Fruit fly (Drosophila melanogaster) whole organism, embryonic: ENCODE measurements around the gene CG9150.

ENCODE experiments used
- ATbp ChIP-seq: fragments of 200-800 bp; sonication (Bioruptor generic); optimal IDR thresholded peaks from 2 replicates; lab custom pipeline; 2017; ENCODE audit warnings: missing biosample characterization, mild to moderate bottlenecking, missing genetic modification characterization, missing genetic modification reagents
- Antp ChIP-seq: fragments of 200-800 bp; sonication (Bioruptor generic); optimal IDR thresholded peaks from 3 replicates; lab custom pipeline; 2016; ENCODE audit warnings: missing biosample characterization, missing genetic modification characterization
- CG10147 ChIP-seq: fragments of 200-800 bp; sonication (Bioruptor generic); optimal IDR thresholded peaks from 2 replicates; lab custom pipeline; 2019; ENCODE audit warnings: missing biosample characterization, mild to moderate bottlenecking, missing genetic modification characterization, moderate library complexity
- CG1024 ChIP-seq: fragments of 200-800 bp; sonication (Bioruptor generic); IDR thresholded peaks from 2 replicates; pipeline ENCODE4 v1.3.6; 2022; ENCODE audit warnings: missing biosample characterization, missing genetic modification characterization
- CG10565 ChIP-seq: fragments of 200-800 bp; sonication (Bioruptor generic); optimal IDR thresholded peaks from 3 replicates; lab custom pipeline; 2016; ENCODE audit warnings: missing biosample characterization, mild to moderate bottlenecking, missing genetic modification characterization
- CG14667 ChIP-seq: fragments of 200-800 bp; sonication (Bioruptor generic); IDR thresholded peaks from 2 replicates; pipeline ENCODE4 v1.3.6; 2022; ENCODE audit warnings: missing biosample characterization, missing genetic modification characterization
- CG14860 ChIP-seq: fragments of 200-800 bp; sonication (Bioruptor generic); IDR thresholded peaks from 3 replicates; pipeline ENCODE4 v1.3.6; 2022; ENCODE audit warnings: missing biosample characterization, missing genetic modification characterization; ENCODE audit not compliant: partially characterized antibody
- CG18011 ChIP-seq: fragments of 200-800 bp; sonication (Bioruptor generic); optimal IDR thresholded peaks from 2 replicates; lab custom pipeline; 2017; ENCODE audit warnings: missing biosample characterization, missing genetic modification characterization, mild to moderate bottlenecking, moderate library complexity, missing genotype
- CG18262 ChIP-seq: fragments of 200-800 bp; optimal IDR thresholded peaks from 3 replicates; lab custom pipeline; 2019; ENCODE audit warnings: missing biosample characterization, mild to moderate bottlenecking, missing genetic modification characterization, moderate library complexity
- CG18476 ChIP-seq: fragments of 200-800 bp; sonication (Bioruptor generic); optimal IDR thresholded peaks from 2 replicates; lab custom pipeline; 2016; ENCODE audit warnings: missing biosample characterization, mild to moderate bottlenecking, missing genetic modification characterization
- CG2712 ChIP-seq: fragments of 200-800 bp; optimal IDR thresholded peaks from 3 replicates; lab custom pipeline; 2019; ENCODE audit warnings: missing biosample characterization, mild to moderate bottlenecking, missing genetic modification characterization, moderate library complexity
- CG30020 ChIP-seq: fragments of 200-800 bp; optimal IDR thresholded peaks from 2 replicates; lab custom pipeline; 2019; ENCODE audit warnings: missing biosample characterization, mild to moderate bottlenecking, missing genetic modification characterization, moderate library complexity
- CG3281 ChIP-seq: fragments of 200-800 bp; sonication (Bioruptor generic); optimal IDR thresholded peaks from 3 replicates; lab custom pipeline; 2017; ENCODE audit warnings: missing biosample characterization, mild to moderate bottlenecking, missing genetic modification characterization
- CG3995 ChIP-seq: fragments of 200-800 bp; sonication (Bioruptor generic); optimal IDR thresholded peaks from 3 replicates; lab custom pipeline; 2016; ENCODE audit warnings: missing biosample characterization, missing genetic modification characterization
- CG4707 ChIP-seq: fragments of 200-800 bp; sonication (Bioruptor generic); optimal IDR thresholded peaks from 2 replicates; lab custom pipeline; 2018; ENCODE audit warnings: missing biosample characterization, mild to moderate bottlenecking, missing genetic modification characterization, moderate library complexity
- CG4820 ChIP-seq: fragments of 200-800 bp; sonication (Bioruptor generic); optimal IDR thresholded peaks from 3 replicates; lab custom pipeline; 2016; ENCODE audit warnings: missing biosample characterization, missing genetic modification characterization
- CG6854 ChIP-seq: fragments of 200-800 bp; sonication (Bioruptor generic); optimal IDR thresholded peaks from 3 replicates; lab custom pipeline; 2017; ENCODE audit warnings: missing biosample characterization, mild to moderate bottlenecking, missing genetic modification characterization
- CG7556 ChIP-seq: fragments of 200-800 bp; sonication (Bioruptor generic); optimal IDR thresholded peaks from 2 replicates; lab custom pipeline; 2017; ENCODE audit warnings: missing biosample characterization, mild to moderate bottlenecking, missing genetic modification characterization
- CG8089 ChIP-seq: fragments of 200-800 bp; sonication (Bioruptor generic); optimal IDR thresholded peaks from 3 replicates; lab custom pipeline; 2016; ENCODE audit warnings: missing biosample characterization, missing genetic modification characterization
- Camta ChIP-seq: fragments of 200-800 bp; sonication (Bioruptor generic); optimal IDR thresholded peaks from 2 replicates; lab custom pipeline; 2016; ENCODE audit warnings: missing biosample characterization, missing genetic modification characterization
- D19A ChIP-seq: fragments of 200-800 bp; optimal IDR thresholded peaks from 3 replicates; lab custom pipeline; 2019; ENCODE audit warnings: missing biosample characterization, mild to moderate bottlenecking, missing genetic modification characterization, moderate library complexity
- Fer1 ChIP-seq: fragments of 200-800 bp; sonication (Bioruptor generic); optimal IDR thresholded peaks from 2 replicates; lab custom pipeline; 2017; ENCODE audit warnings: missing biosample characterization, mild to moderate bottlenecking, missing genetic modification characterization
- Fer2 ChIP-seq: fragments of 200-800 bp; sonication (Bioruptor generic); optimal IDR thresholded peaks from 2 replicates; lab custom pipeline; 2018; ENCODE audit warnings: missing biosample characterization, mild to moderate bottlenecking, missing genetic modification characterization, moderate library complexity
- Fer3 ChIP-seq: fragments of 200-800 bp; sonication (Bioruptor generic); optimal IDR thresholded peaks from 2 replicates; lab custom pipeline; 2018; ENCODE audit warnings: missing biosample characterization, mild to moderate bottlenecking, missing genetic modification characterization, moderate library complexity
- H15 ChIP-seq: fragments of 200-800 bp; sonication (Bioruptor generic); IDR thresholded peaks from 3 replicates; pipeline ENCODE4 v1.3.6; 2022; ENCODE audit warnings: missing biosample characterization, missing genetic modification characterization
- Hmr ChIP-seq: fragments of 200-800 bp; sonication (Bioruptor generic); optimal IDR thresholded peaks from 3 replicates; lab custom pipeline; 2017; ENCODE audit warnings: mild to moderate bottlenecking, missing biosample characterization, missing genetic modification reagents, missing genetic modification characterization
- MTF-1 ChIP-seq: fragments of 200-800 bp; sonication (Bioruptor generic); optimal IDR thresholded peaks from 2 replicates; lab custom pipeline; 2018; ENCODE audit warnings: missing biosample characterization, mild to moderate bottlenecking, missing genetic modification characterization, borderline replicate concordance
- Neu2 ChIP-seq: fragments of 200-800 bp; sonication (Bioruptor generic); optimal IDR thresholded peaks from 3 replicates; lab custom pipeline; 2016; ENCODE audit warnings: missing biosample characterization, missing genetic modification characterization, borderline replicate concordance
- Opbp ChIP-seq: fragments of 200-800 bp; sonication (Bioruptor generic); IDR thresholded peaks from 3 replicates; pipeline ENCODE4 v1.3.6; 2022; ENCODE audit warnings: missing biosample characterization, missing genetic modification characterization; ENCODE audit not compliant: partially characterized antibody
- Rx ChIP-seq: fragments of 200-800 bp; sonication (Bioruptor generic); IDR thresholded peaks from 2 replicates; pipeline ENCODE4 v1.3.6; 2022; ENCODE audit warnings: missing biosample characterization, missing genetic modification characterization
- Sry-β ChIP-seq: fragments of 200-800 bp; sonication (Bioruptor generic); optimal IDR thresholded peaks from 2 replicates; lab custom pipeline; 2018; ENCODE audit warnings: missing biosample characterization, mild to moderate bottlenecking, missing genetic modification characterization, moderate library complexity
- bab2 ChIP-seq: fragments of 200-800 bp; sonication (Bioruptor generic); optimal IDR thresholded peaks from 2 replicates; lab custom pipeline; 2016; ENCODE audit warnings: missing biosample characterization, missing genetic modification characterization
- btn ChIP-seq: fragments of 200-800 bp; sonication (Bioruptor generic); optimal IDR thresholded peaks from 2 replicates; lab custom pipeline; 2016; ENCODE audit warnings: missing biosample characterization, missing genetic modification characterization
- cad ChIP-seq: fragments of >200 bp; optimal IDR thresholded peaks from 2 replicates; lab custom pipeline; 2017; ENCODE audit warnings: missing biosample characterization, missing genetic modification characterization
- dysf ChIP-seq: fragments of 200-800 bp; sonication (Bioruptor generic); IDR thresholded peaks from 3 replicates; pipeline ENCODE4 v1.3.6; 2022; ENCODE audit warnings: missing biosample characterization, missing genetic modification characterization
- fd3F ChIP-seq: fragments of 200-800 bp; sonication (Bioruptor generic); optimal IDR thresholded peaks from 2 replicates; lab custom pipeline; 2018; ENCODE audit warnings: missing biosample characterization, mild to moderate bottlenecking, missing genetic modification characterization, moderate library complexity
- grau ChIP-seq: fragments of 200-800 bp; optimal IDR thresholded peaks from 3 replicates; lab custom pipeline; 2019; ENCODE audit warnings: missing biosample characterization, mild to moderate bottlenecking, missing genetic modification characterization, moderate library complexity
- grn ChIP-seq: fragments of 200-800 bp; sonication (Bioruptor generic); optimal IDR thresholded peaks from 3 replicates; lab custom pipeline; 2017; ENCODE audit warnings: missing biosample characterization, missing genetic modification characterization
- inv ChIP-seq: fragments of 200-800 bp; sonication (Bioruptor generic); IDR thresholded peaks from 2 replicates; pipeline ENCODE4 v1.3.6; 2022; ENCODE audit warnings: missing biosample characterization, missing genetic modification characterization; ENCODE audit not compliant: partially characterized antibody
- klu ChIP-seq: fragments of 200-800 bp; sonication (Bioruptor generic); IDR thresholded peaks from 2 replicates; pipeline ENCODE4 v1.3.6; 2022; ENCODE audit warnings: missing biosample characterization, missing genetic modification characterization
- lov ChIP-seq, 2 experiments: fragments of 200-800 bp in 1 of 2; fragments of >200 bp in 1 of 2; sonication (Bioruptor generic) in 1 of 2; IDR thresholded peaks in 1 of 2; optimal IDR thresholded peaks in 1 of 2; 2 replicates in 1 of 2; 3 replicates in 1 of 2; pipeline versions ENCODE4 v1.3.6 to Lab custom; 2017 to 2022; ENCODE audit warnings: missing biosample characterization in 1 of 2, missing genetic modification characterization in 1 of 2
- mam ChIP-seq: fragments of 200-800 bp; sonication (Bioruptor generic); optimal IDR thresholded peaks from 3 replicates; lab custom pipeline; 2016; ENCODE audit warnings: missing biosample characterization, missing genetic modification characterization
- p53 ChIP-seq: fragments of 200-800 bp; sonication (Bioruptor generic); optimal IDR thresholded peaks from 2 replicates; lab custom pipeline; 2016; ENCODE audit warnings: missing biosample characterization, missing genetic modification characterization
- pb ChIP-seq: fragments of 200-800 bp; sonication (Bioruptor generic); optimal IDR thresholded peaks from 3 replicates; lab custom pipeline; 2016; ENCODE audit warnings: missing biosample characterization, missing genetic modification characterization
- pzg ChIP-seq: fragments of 200-800 bp; sonication (Bioruptor generic); optimal IDR thresholded peaks from 3 replicates; lab custom pipeline; 2018; ENCODE audit warnings: missing biosample characterization, mild to moderate bottlenecking, missing genetic modification characterization, moderate library complexity
- repo ChIP-seq: fragments of 200-800 bp; sonication (Bioruptor generic); optimal IDR thresholded peaks from 2 replicates; lab custom pipeline; 2016; ENCODE audit warnings: missing biosample characterization, missing genetic modification characterization
- salm ChIP-seq: fragments of 200-800 bp; sonication (Bioruptor generic); optimal IDR thresholded peaks from 2 replicates; lab custom pipeline; 2018; ENCODE audit warnings: missing biosample characterization, mild to moderate bottlenecking, missing genetic modification characterization
- trh ChIP-seq: fragments of 200-800 bp; sonication (Bioruptor generic); optimal IDR thresholded peaks from 2 replicates; lab custom pipeline; 2016; ENCODE audit warnings: missing biosample characterization, missing genetic modification characterization
- wdn ChIP-seq: fragments of 200-800 bp; sonication (Bioruptor generic); IDR thresholded peaks from 2 replicates; pipeline ENCODE4 v1.3.6; 2022; ENCODE audit warnings: missing biosample characterization, missing genetic modification characterization
- zf30C ChIP-seq: fragments of 200-800 bp; sonication (Bioruptor generic); optimal IDR thresholded peaks from 3 replicates; lab custom pipeline; 2018; ENCODE audit warnings: missing biosample characterization, mild to moderate bottlenecking, missing genetic modification characterization

The CG9150 gene

dm6 chr2L:6051212-6051621, 17.2 kb downstream of the CG9150 start (continued):
- peak; percentile 95 for TF ChIP-seq repo (GFP tag; lab: Kevin White, UChicago)
- TF ChIP-seq CG14667 = peak; percentile 35; the same call in 1 of the 2 replicates
- no peak for TF ChIP-seq grn (GFP tag; lab: Kevin White, UChicago)
- TF ChIP-seq CG1024 = peak; percentile 86
- peak; percentile 96 for TF ChIP-seq grau (tag; lab: Kevin White, UChicago)
- TF ChIP-seq salm (tag; lab: Kevin White, UChicago) = peak; percentile 94
- TF ChIP-seq CG8089 (GFP tag; lab: Kevin White, UChicago) = peak; percentile 85
- peak; percentile 60 for TF ChIP-seq Sry-β (GFP tag; lab: Kevin White, UChicago)
- peak; percentile 81 for TF ChIP-seq H15 (GFP tag; lab: Robert Waterston, UW)
- TF ChIP-seq Antp (GFP tag; lab: Kevin White, UChicago) = peak; percentile 89
- peak; percentile 95 for TF ChIP-seq D19A
- TF ChIP-seq Opbp = no peak
- no peak for TF ChIP-seq lov (optimal IDR thresholded peaks at IDR 0.05; lab: Kevin White, UChicago)
- peak; percentile 89 for TF ChIP-seq lov (GFP tag; IDR thresholded peaks at IDR 0.05; lab: Robert Waterston, UW)
- peak; percentile 91 for TF ChIP-seq MTF-1 (GFP tag; lab: Kevin White, UChicago)
- no peak for TF ChIP-seq CG14860 (GFP tag; lab: Robert Waterston, UW)
- peak; percentile 97 for TF ChIP-seq CG3281 (GFP tag; lab: Kevin White, UChicago)
- no peak for TF ChIP-seq inv (GFP tag; lab: Robert Waterston, UW)
- peak; percentile 97 for TF ChIP-seq dysf (GFP tag; lab: Robert Waterston, UW)
- peak; percentile 97 for TF ChIP-seq CG7556 (GFP tag; lab: Kevin White, UChicago)
- peak; percentile 57 for TF ChIP-seq trh (GFP tag; lab: Kevin White, UChicago)
- TF ChIP-seq Camta (GFP tag; lab: Kevin White, UChicago) = peak; percentile 95
- TF ChIP-seq CG4820 (GFP tag; lab: Kevin White, UChicago) = peak; percentile 100
- TF ChIP-seq cad (GFP tag; lab: Kevin White, UChicago) = no peak
- TF ChIP-seq CG10565 (GFP tag; lab: Kevin White, UChicago) = peak; percentile 80
- TF ChIP-seq Fer3 (tag; lab: Kevin White, UChicago) = peak; percentile 97
- TF ChIP-seq CG3995 (GFP tag; lab: Kevin White, UChicago) = peak; percentile 66
- TF ChIP-seq bab2 (GFP tag; lab: Kevin White, UChicago) = peak; percentile 94
- TF ChIP-seq CG2712 (tag; lab: Kevin White, UChicago) = peak; percentile 98
- peak; percentile 83 for TF ChIP-seq klu (GFP tag; lab: Robert Waterston, UW)
- peak; percentile 98 for TF ChIP-seq Hmr
- TF ChIP-seq btn (GFP tag; lab: Kevin White, UChicago) = peak; percentile 94
- TF ChIP-seq Rx (GFP tag; lab: Robert Waterston, UW) = peak; percentile 80
- peak; percentile 92 for TF ChIP-seq fd3F (GFP tag; lab: Kevin White, UChicago)
- peak; percentile 70 for TF ChIP-seq CG30020 (tag; lab: Kevin White, UChicago)
- peak; percentile 93 for TF ChIP-seq mam (GFP tag; lab: Kevin White, UChicago)
- peak; percentile 99 for TF ChIP-seq Fer1 (GFP tag; lab: Kevin White, UChicago)
- peak; percentile 97 for TF ChIP-seq CG6854 (GFP tag; lab: Kevin White, UChicago)
- TF ChIP-seq Neu2 = peak; percentile 58
- TF ChIP-seq Fer2 (tag; lab: Kevin White, UChicago) = peak; percentile 91
- TF ChIP-seq pzg (GFP tag; lab: Kevin White, UChicago) = peak; percentile 10
- TF ChIP-seq CG18262 = peak; percentile 97
- peak; percentile 90 for TF ChIP-seq p53 (GFP tag; lab: Kevin White, UChicago)
- peak; percentile 89 for TF ChIP-seq CG4707 (GFP tag; lab: Kevin White, UChicago)
- TF ChIP-seq pb (GFP tag; lab: Kevin White, UChicago) = peak; percentile 93
- peak; percentile 95 for TF ChIP-seq ATbp (GFP tag; lab: Kevin White, UChicago)
- peak; percentile 32 for TF ChIP-seq zf30C
- peak; percentile 97 for TF ChIP-seq CG10147
- TF ChIP-seq wdn (GFP tag; lab: Robert Waterston, UW) = peak; percentile 90
- peak; percentile 86 for TF ChIP-seq CG18011 (GFP tag; lab: Kevin White, UChicago)
- peak; percentile 95 for TF ChIP-seq CG18476 (GFP tag; lab: Kevin White, UChicago)
